Fruit fly (Drosophila melanogaster): ENCODE measurements around the gene CG31142.

Gene CG31142

dm6 chr3R:23962781-23963222, 33.8 kb downstream of the CG31142 start, which contains the start of gene CG31140 (continued):
- TF ChIP-seq Asciz (GFP tag; optimal IDR thresholded peaks at IDR 0.05) (no peak), tll (GFP tag; optimal IDR thresholded peaks at IDR 0.05) (no peak), salm (tag; optimal IDR thresholded peaks at IDR 0.05) (no peak), chn (GFP tag; optimal IDR thresholded peaks at IDR 0.05) (no peak), CG31388 (GFP tag; optimal IDR thresholded peaks at IDR 0.05) (no peak), Rfx (GFP tag; IDR thresholded peaks at IDR 0.05) (0 out of 2 replicates have a peak, but pooled peaks have one; percentile 9), ssp (GFP tag; IDR thresholded peaks at IDR 0.05) (no peak), cwo (GFP tag; optimal IDR thresholded peaks at IDR 0.05) (no peak), Adf1 (GFP tag; IDR thresholded peaks at IDR 0.05) (peak; percentile 91), tup (GFP tag; optimal IDR thresholded peaks at IDR 0.05) (no peak), sc (optimal IDR thresholded peaks at IDR 0.05) (no peak), sc (GFP tag; optimal IDR thresholded peaks at IDR 0.05) (no peak), run (tag; optimal IDR thresholded peaks at IDR 0.05) (no peak), YL-1 (GFP tag; optimal IDR thresholded peaks at IDR 0.05) (peak; percentile 23), scrt (GFP tag; optimal IDR thresholded peaks at IDR 0.05) (peak; percentile 97), Usf (GFP tag; optimal IDR thresholded peaks at IDR 0.05) (no peak), CG16863 (GFP tag; optimal IDR thresholded peaks at IDR 0.05) (no peak), CG13894 (tag; optimal IDR thresholded peaks at IDR 0.05) (no peak), pnt (GFP tag; optimal IDR thresholded peaks at IDR 0.05) (no peak), wdn (GFP tag; IDR thresholded peaks at IDR 0.05) (no peak), HLH4C (GFP tag; IDR thresholded peaks at IDR 0.05; ENCODE audit: partially characterized antibody) (no peak), pum (GFP tag; optimal IDR thresholded peaks at IDR 0.05) (no peak), CG14667 (GFP tag; IDR thresholded peaks at IDR 0.05) (no peak), CG14050 (GFP tag; IDR thresholded peaks at IDR 0.05) (no peak), ems (GFP tag; optimal IDR thresholded peaks at IDR 0.05) (no peak), Stat92E (GFP tag; optimal IDR thresholded peaks at IDR 0.05) (no peak), CG13287 (GFP tag; IDR thresholded peaks at IDR 0.05; ENCODE audit: partially characterized antibody) (no peak), jigr1 (GFP tag; IDR thresholded peaks at IDR 0.05) (no peak), fd3F (GFP tag; optimal IDR thresholded peaks at IDR 0.05) (no peak), ato (GFP tag; IDR thresholded peaks at IDR 0.05; ENCODE audit: partially characterized antibody) (no peak), odd (GFP tag; optimal IDR thresholded peaks at IDR 0.05) (no peak), dati (GFP tag; IDR thresholded peaks at IDR 0.05) (no peak), gro (GFP tag; optimal IDR thresholded peaks at IDR 0.05) (no peak), Aef1 (GFP tag; IDR thresholded peaks at IDR 0.05) (peak; percentile 41; the same call in 1 of the 3 replicates), unc-4 (GFP tag; IDR thresholded peaks at IDR 0.05; ENCODE audit: partially characterized antibody) (0 out of 2 replicates have a peak, but pooled peaks have one; percentile 26), CG10654 (GFP tag; optimal IDR thresholded peaks at IDR 0.05) (no peak), nmo (GFP tag; optimal IDR thresholded peaks at IDR 0.05) (no peak), trem (tag; optimal IDR thresholded peaks at IDR 0.05) (peak; percentile 95), cg (GFP tag; optimal IDR thresholded peaks at IDR 0.05) (peak; percentile 58), bcd (GFP tag; optimal IDR thresholded peaks at IDR 0.05) (no peak), h (optimal IDR thresholded peaks at IDR 0.05) (no peak), CG34224 (GFP tag; IDR thresholded peaks at IDR 0.05; ENCODE audit: partially characterized antibody) (peak; percentile 35; the same call in 1 of the 3 replicates), zf30C (GFP tag; optimal IDR thresholded peaks at IDR 0.05) (no peak), crc (GFP tag; optimal IDR thresholded peaks at IDR 0.05) (no peak), CG9727 (GFP tag; optimal IDR thresholded peaks at IDR 0.05) (no peak), Abd-B (GFP tag; optimal IDR thresholded peaks at IDR 0.05) (no peak), Hmx (GFP tag; optimal IDR thresholded peaks at IDR 0.05) (no peak), Nf-YB (GFP tag; optimal IDR thresholded peaks at IDR 0.05) (no peak), Tbp (GFP tag; optimal IDR thresholded peaks at IDR 0.05) (no peak), peb (GFP tag; IDR thresholded peaks at IDR 0.05) (no peak), knrl (GFP tag; IDR thresholded peaks at IDR 0.05; ENCODE audit: partially characterized antibody) (no peak)

Data from whole organism, embryonic.